Fruit fly (Drosophila melanogaster) whole organism: Measurements from ENCODE around the gene CycG.

Experiments
- CG8478 ChIP-seq: fragments of >200 bp; optimal IDR thresholded peaks from 2 replicates; lab custom pipeline; 2018; ENCODE audit warnings: inconsistent platforms
- Dll ChIP-seq: fragments of >200 bp; optimal IDR thresholded peaks from 2 replicates; lab custom pipeline; 2017
- EcR ChIP-seq, 2 experiments: fragments of >200 bp; optimal IDR thresholded peaks; 2 replicates each; lab custom pipeline; 2017; ENCODE audit warnings: missing biosample characterization in 2 of 2, missing genetic modification characterization in 2 of 2, missing genetic modification reagents in 2 of 2
- pan ChIP-seq: fragments of >200 bp; optimal IDR thresholded peaks from 2 replicates; lab custom pipeline; 2017

DNA sequence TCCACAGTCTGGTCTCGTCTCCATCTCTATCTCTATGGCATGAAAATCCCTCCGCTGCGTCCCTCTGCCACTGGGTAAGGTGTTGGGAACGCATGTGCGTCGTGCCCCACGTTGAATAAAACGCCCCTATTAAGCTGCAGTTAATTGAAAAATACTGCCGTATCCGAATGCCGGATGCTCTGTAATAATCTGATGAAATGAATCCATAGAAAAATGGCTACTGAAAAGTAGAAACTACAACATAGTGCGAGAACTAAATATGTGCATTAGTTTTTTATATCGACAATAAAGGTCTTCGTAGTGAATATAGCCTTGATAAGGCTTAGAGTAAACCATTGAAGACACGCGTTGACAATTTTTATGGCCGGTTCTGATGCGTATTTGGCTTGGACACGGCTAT is 45.7 kb downstream of the CycG start:
- TF ChIP-seq pan (lab: Kevin White, UChicago): no peak
- no peak for TF ChIP-seq EcR (GFP tag; optimal IDR thresholded peaks at IDR 0.05; lab: Kevin White, UChicago)
- no peak for TF ChIP-seq CG8478 (lab: Kevin White, UChicago)
- TF ChIP-seq Dll (lab: Kevin White, UChicago): no peak
